Worm (Caenorhabditis elegans) whole organism, midembryonic: ENCODE data around the gene mip-1.

ENCODE experiments used
- T22C8.4 ChIP-seq: fragments of 200-800 bp; sonication (Bioruptor generic); IDR thresholded peaks from 2 replicates; pipeline ENCODE4 v1.3.6; 2022; ENCODE audit warnings: missing genetic modification characterization, missing compliant biosample characterization
- ref-1 ChIP-seq: fragments of 200-800 bp; sonication (Bioruptor generic); conservative IDR thresholded peaks from 2 replicates; pipeline ENCODE4 v1.3.6; 2022; ENCODE audit warnings: missing genetic modification reagents, missing genetic modification characterization, missing compliant biosample characterization
- tab-1 ChIP-seq: fragments of 200-800 bp; sonication (Bioruptor generic); IDR thresholded peaks from 2 replicates; pipeline ENCODE4 v1.3.6; 2022; ENCODE audit warnings: missing genetic modification characterization, missing compliant biosample characterization
- ztf-29 ChIP-seq: fragments of 200-800 bp; sonication (Bioruptor generic); IDR thresholded peaks from 2 replicates; pipeline ENCODE4 v1.3.6; 2022; ENCODE audit warnings: missing genetic modification reagents, missing genetic modification characterization, missing compliant biosample characterization

ce11 chrIII:4785714-4786113 lies 7.2 kb upstream of the mip-1 start, which contains the start of gene mel-28:
- TF ChIP-seq tab-1 (GFP tag; lab: Robert Waterston, UW) (no peak), T22C8.4 (GFP tag; lab: Robert Waterston, UW) (no peak), ref-1 (GFP tag; lab: Robert Waterston, UW) (no peak), ztf-29 (GFP tag; lab: Robert Waterston, UW) (no peak)
